Fruit fly (Drosophila melanogaster) whole organism, embryonic: ENCODE data around the gene CG3339.

Experiments used
- BEAF-32 ChIP-seq: fragments of 200-800 bp; sonication (Bioruptor generic); optimal IDR thresholded peaks from 3 replicates; lab custom pipeline; 2017; ENCODE audit warnings: missing biosample characterization, missing genetic modification characterization, mild to moderate bottlenecking, moderate library complexity, missing genetic modification reagents
- Blimp-1 ChIP-seq: fragments of 200-800 bp; sonication (Bioruptor generic); optimal IDR thresholded peaks from 3 replicates; lab custom pipeline; 2018; ENCODE audit warnings: missing biosample characterization, missing genetic modification characterization, mild to moderate bottlenecking, moderate library complexity, missing genetic modification reagents
- CG10543 ChIP-seq: fragments of 200-800 bp; sonication (Bioruptor generic); optimal IDR thresholded peaks from 3 replicates; lab custom pipeline; 2017; ENCODE audit warnings: missing biosample characterization, mild to moderate bottlenecking, missing genetic modification characterization, moderate library complexity
- CG17186 ChIP-seq: fragments of 200-800 bp; sonication (Bioruptor generic); optimal IDR thresholded peaks from 3 replicates; lab custom pipeline; 2017; ENCODE audit warnings: missing biosample characterization, missing genetic modification reagents, missing genetic modification characterization
- CG2116 ChIP-seq: fragments of 200-800 bp; sonication (Bioruptor generic); optimal IDR thresholded peaks from 3 replicates; lab custom pipeline; 2018; ENCODE audit warnings: missing biosample characterization, mild to moderate bottlenecking, missing genetic modification characterization
- CG31224 ChIP-seq: fragments of 200-800 bp; sonication (Bioruptor generic); IDR thresholded peaks from 2 replicates; pipeline ENCODE4 v1.3.6; 2022; ENCODE audit warnings: missing biosample characterization, missing genetic modification characterization
- CG31388 ChIP-seq: fragments of 200-800 bp; sonication (Bioruptor generic); optimal IDR thresholded peaks from 2 replicates; lab custom pipeline; 2016; ENCODE audit warnings: missing biosample characterization, missing genetic modification characterization
- CG3281 ChIP-seq: fragments of 200-800 bp; sonication (Bioruptor generic); optimal IDR thresholded peaks from 3 replicates; lab custom pipeline; 2017; ENCODE audit warnings: missing biosample characterization, mild to moderate bottlenecking, missing genetic modification characterization
- CG34224 ChIP-seq: fragments of 200-800 bp; sonication (Bioruptor generic); IDR thresholded peaks from 3 replicates; pipeline ENCODE4 v1.3.6; 2022; ENCODE audit warnings: missing biosample characterization, missing genetic modification characterization; ENCODE audit not compliant: partially characterized antibody
- CG3847 ChIP-seq: fragments of 200-800 bp; sonication (Bioruptor generic); IDR thresholded peaks from 2 replicates; pipeline ENCODE4 v1.3.6; 2022; ENCODE audit warnings: missing biosample characterization, missing genetic modification characterization
- CG3995 ChIP-seq: fragments of 200-800 bp; sonication (Bioruptor generic); optimal IDR thresholded peaks from 3 replicates; lab custom pipeline; 2016; ENCODE audit warnings: missing biosample characterization, missing genetic modification characterization
- CG6791 ChIP-seq: fragments of 200-800 bp; sonication (Bioruptor generic); IDR thresholded peaks from 3 replicates; pipeline ENCODE4 v1.3.6; 2022; ENCODE audit warnings: missing biosample characterization, missing genetic modification characterization; ENCODE audit not compliant: partially characterized antibody
- CG8478 ChIP-seq: fragments of >200 bp; optimal IDR thresholded peaks from 2 replicates; lab custom pipeline; 2018
- CrebB ChIP-seq: fragments of 200-800 bp; sonication (Bioruptor generic); optimal IDR thresholded peaks from 3 replicates; lab custom pipeline; 2018; ENCODE audit warnings: missing biosample characterization, mild to moderate bottlenecking, missing genetic modification characterization
- Dp ChIP-seq: fragments of 200-800 bp; sonication (Bioruptor generic); optimal IDR thresholded peaks from 2 replicates; lab custom pipeline; 2018; ENCODE audit warnings: missing biosample characterization, mild to moderate bottlenecking, missing genetic modification characterization, moderate library complexity
- Dref ChIP-seq: fragments of 200-800 bp; sonication (Bioruptor generic); IDR thresholded peaks from 2 replicates; pipeline ENCODE4 v1.3.6; 2022; ENCODE audit warnings: missing biosample characterization, missing genetic modification characterization
- Drgx ChIP-seq: fragments of 200-800 bp; sonication (Bioruptor generic); IDR thresholded peaks from 2 replicates; pipeline ENCODE4 v1.3.6; 2022; ENCODE audit warnings: missing biosample characterization, missing genetic modification characterization
- Elba2 ChIP-seq: fragments of 200-800 bp; sonication (Bioruptor generic); optimal IDR thresholded peaks from 3 replicates; lab custom pipeline; 2016; ENCODE audit warnings: missing biosample characterization, missing genetic modification characterization
- HmgD ChIP-seq: fragments of 200-800 bp; sonication (Bioruptor generic); optimal IDR thresholded peaks from 3 replicates; lab custom pipeline; 2016; ENCODE audit warnings: missing biosample characterization, missing genetic modification characterization
- Kr ChIP-seq: fragments of 200-800 bp; sonication (Bioruptor generic); optimal IDR thresholded peaks from 2 replicates; lab custom pipeline; 2017; ENCODE audit warnings: missing biosample characterization, mild to moderate bottlenecking, missing genetic modification characterization
- Lpt ChIP-seq: fragments of >200 bp; optimal IDR thresholded peaks from 2 replicates; lab custom pipeline; 2018; ENCODE audit warnings: missing biosample characterization, missing genetic modification characterization
- Myb ChIP-seq: fragments of 200-800 bp; sonication (Bioruptor generic); optimal IDR thresholded peaks from 2 replicates; lab custom pipeline; 2016; ENCODE audit warnings: missing biosample characterization, missing genetic modification characterization
- Nf-YB ChIP-seq: fragments of 200-800 bp; sonication (Bioruptor generic); optimal IDR thresholded peaks from 3 replicates; lab custom pipeline; 2019; ENCODE audit warnings: missing biosample characterization, mild to moderate bottlenecking, missing genetic modification characterization, moderate library complexity
- Nf-YC ChIP-seq: fragments of 200-800 bp; optimal IDR thresholded peaks from 3 replicates; lab custom pipeline; 2019; ENCODE audit warnings: missing biosample characterization, mild to moderate bottlenecking, missing genetic modification characterization, moderate library complexity
- Oaz ChIP-seq: fragments of 200-800 bp; sonication (Bioruptor generic); IDR thresholded peaks from 2 replicates; pipeline ENCODE4 v1.3.6; 2022; ENCODE audit warnings: missing biosample characterization, missing genetic modification characterization
- Sin3A ChIP-seq: fragments of >200 bp; optimal IDR thresholded peaks from 2 replicates; lab custom pipeline; 2018
- Spps ChIP-seq: fragments of 200-800 bp; sonication (Bioruptor generic); optimal IDR thresholded peaks from 2 replicates; lab custom pipeline; 2018; ENCODE audit warnings: missing biosample characterization, mild to moderate bottlenecking, missing genetic modification characterization
- Sry-δ ChIP-seq: fragments of 200-800 bp; sonication (Bioruptor generic); optimal IDR thresholded peaks from 2 replicates; lab custom pipeline; 2016; ENCODE audit warnings: missing biosample characterization, missing genetic modification characterization
- abd-A ChIP-seq: fragments of 200-800 bp; sonication (Bioruptor generic); optimal IDR thresholded peaks from 3 replicates; lab custom pipeline; 2019; ENCODE audit warnings: missing biosample characterization, mild to moderate bottlenecking, missing genetic modification characterization, moderate library complexity
- ato ChIP-seq: fragments of 200-800 bp; sonication (Bioruptor generic); IDR thresholded peaks from 2 replicates; pipeline ENCODE4 v1.3.6; 2022; ENCODE audit warnings: missing biosample characterization, missing genetic modification characterization; ENCODE audit not compliant: partially characterized antibody
- cg ChIP-seq: fragments of 200-800 bp; sonication (Bioruptor generic); optimal IDR thresholded peaks from 3 replicates; lab custom pipeline; 2019; ENCODE audit warnings: missing biosample characterization, mild to moderate bottlenecking, missing genetic modification characterization, moderate library complexity
- chif ChIP-seq, 2 experiments: fragments of 200-800 bp; sonication (Bioruptor generic); optimal IDR thresholded peaks; 3 replicates each; lab custom pipeline; 2016; ENCODE audit warnings: missing biosample characterization in 2 of 2, missing genetic modification characterization in 2 of 2
- chinmo ChIP-seq: fragments of 200-800 bp; sonication (Bioruptor generic); IDR thresholded peaks from 4 replicates; pipeline ENCODE4 v1.3.6; 2022; ENCODE audit warnings: missing biosample characterization, missing genetic modification characterization; ENCODE audit not compliant: partially characterized antibody
- ci ChIP-seq: fragments of 200-800 bp; sonication (Bioruptor generic); IDR thresholded peaks from 3 replicates; pipeline ENCODE4 v1.3.6; 2022; ENCODE audit warnings: missing biosample characterization, missing genetic modification characterization
- crol ChIP-seq: fragments of 200-800 bp; sonication (Bioruptor generic); IDR thresholded peaks from 2 replicates; pipeline ENCODE4 v1.3.6; 2022; ENCODE audit warnings: missing biosample characterization, missing genetic modification characterization
- emc ChIP-seq: fragments of 200-800 bp; sonication (Bioruptor generic); optimal IDR thresholded peaks from 2 replicates; lab custom pipeline; 2016; ENCODE audit warnings: missing biosample characterization, missing genetic modification characterization
- hbn ChIP-seq: fragments of 200-800 bp; sonication (Bioruptor generic); IDR thresholded peaks from 2 replicates; pipeline ENCODE4 v1.3.6; 2022; ENCODE audit warnings: missing biosample characterization, missing genetic modification characterization; ENCODE audit not compliant: partially characterized antibody
- kay ChIP-seq: fragments of 200-800 bp; sonication (Bioruptor generic); optimal IDR thresholded peaks from 2 replicates; lab custom pipeline; 2016; ENCODE audit warnings: missing biosample characterization, missing genetic modification characterization
- ken ChIP-seq: fragments of 200-800 bp; sonication (Bioruptor generic); IDR thresholded peaks from 3 replicates; pipeline ENCODE4 v1.3.6; 2022; ENCODE audit warnings: missing biosample characterization, missing genetic modification characterization
- nmo ChIP-seq: fragments of 200-800 bp; sonication (Bioruptor generic); optimal IDR thresholded peaks from 2 replicates; lab custom pipeline; 2018; ENCODE audit warnings: missing biosample characterization, mild to moderate bottlenecking, missing genetic modification characterization, moderate library complexity
- p53 ChIP-seq: fragments of 200-800 bp; sonication (Bioruptor generic); optimal IDR thresholded peaks from 2 replicates; lab custom pipeline; 2016; ENCODE audit warnings: missing biosample characterization, missing genetic modification characterization
- pros ChIP-seq: fragments of 200-800 bp; sonication (Bioruptor generic); optimal IDR thresholded peaks from 3 replicates; lab custom pipeline; 2019; ENCODE audit warnings: missing biosample characterization, mild to moderate bottlenecking, missing genetic modification characterization, moderate library complexity
- psq ChIP-seq: fragments of 200-800 bp; sonication (Bioruptor generic); optimal IDR thresholded peaks from 2 replicates; lab custom pipeline; 2017; ENCODE audit warnings: missing biosample characterization, missing genetic modification characterization
- pzg ChIP-seq: fragments of 200-800 bp; sonication (Bioruptor generic); optimal IDR thresholded peaks from 3 replicates; lab custom pipeline; 2018; ENCODE audit warnings: missing biosample characterization, mild to moderate bottlenecking, missing genetic modification characterization, moderate library complexity
- rib ChIP-seq: fragments of 200-800 bp; sonication (Bioruptor generic); IDR thresholded peaks from 2 replicates; pipeline ENCODE4 v1.3.6; 2022; ENCODE audit warnings: missing biosample characterization, missing genetic modification characterization
- sens ChIP-seq: fragments of 200-800 bp; sonication (Bioruptor generic); peaks from one replicate; lab custom pipeline; 2016; ENCODE audit warnings: missing biosample characterization, missing genetic modification characterization
- shn ChIP-seq: fragments of 200-800 bp; sonication (Bioruptor generic); optimal IDR thresholded peaks from 3 replicates; lab custom pipeline; 2016; ENCODE audit warnings: missing biosample characterization, missing genetic modification characterization
- slbo ChIP-seq: fragments of 200-800 bp; sonication (Bioruptor generic); IDR thresholded peaks from 2 replicates; pipeline ENCODE4 v1.3.6; 2022; ENCODE audit warnings: missing biosample characterization, missing genetic modification characterization
- tgo ChIP-seq: fragments of 200-800 bp; sonication (Bioruptor generic); IDR thresholded peaks from 3 replicates; pipeline ENCODE4 v1.3.6; 2022; ENCODE audit warnings: missing biosample characterization, missing genetic modification characterization
- tio ChIP-seq: fragments of 200-800 bp; sonication (Bioruptor generic); optimal IDR thresholded peaks from 2 replicates; lab custom pipeline; 2017; ENCODE audit warnings: missing biosample characterization, missing genetic modification characterization, inconsistent platforms

The CG3339 gene

dm6 chr3R:27246264-27246663 is 75.9 kb downstream of the CG3339 start (continued):
- peak; percentile 43; the same call in 1 of the 2 replicates for TF ChIP-seq Drgx (GFP tag; lab: Robert Waterston, UW)
- no peak for TF ChIP-seq ken (GFP tag; lab: Robert Waterston, UW)
- TF ChIP-seq Spps = peak; percentile 76
- no peak for TF ChIP-seq CG6791 (GFP tag; lab: Robert Waterston, UW)
- peak; percentile 71 for TF ChIP-seq Nf-YB (GFP tag; lab: Kevin White, UChicago)
- no peak for TF ChIP-seq emc
- TF ChIP-seq, all 482 proteins: peak for 224

dm6 chr3R:27245401-27245757 is 76.7 kb downstream of the CG3339 start:
- TF ChIP-seq pzg (peak; percentile 10), Lpt (no peak), tio (GFP tag; lab: Kevin White, UChicago) (no peak), tgo (GFP tag; lab: Robert Waterston, UW) (0 out of 3 replicates have a peak, but pooled peaks have one; percentile 19), Nf-YC (tag; lab: Kevin White, UChicago) (peak; percentile 50), Blimp-1 (GFP tag; lab: Kevin White, UChicago) (peak; percentile 8), CG31224 (GFP tag; lab: Robert Waterston, UW) (no peak), sens (GFP tag; lab: Kevin White, UChicago) (no peak), ato (GFP tag; lab: Robert Waterston, UW) (0 out of 2 replicates have a peak, but pooled peaks have one; percentile 4), CG3995 (no peak), psq (GFP tag; lab: Kevin White, UChicago) (no peak), Sry-δ (peak; percentile 16), shn (GFP tag; lab: Kevin White, UChicago) (peak; percentile 49), CG34224 (GFP tag; lab: Robert Waterston, UW) (0 out of 3 replicates have a peak, but pooled peaks have one; percentile 33), kay (peak; percentile 38), cg (GFP tag; lab: Kevin White, UChicago) (peak; percentile 70), rib (GFP tag; lab: Robert Waterston, UW) (0 out of 2 replicates have a peak, but pooled peaks have one; percentile 13), CG8478 (lab: Kevin White, UChicago) (peak; percentile 91), CG17186 (GFP tag; lab: Kevin White, UChicago) (peak; percentile 8), abd-A (tag; lab: Kevin White, UChicago) (peak; percentile 26), slbo (GFP tag; lab: Robert Waterston, UW) (no peak), Elba2 (peak; percentile 39), Kr (GFP tag; lab: Kevin White, UChicago) (no peak), pros (peak; percentile 13), Dp (GFP tag; lab: Kevin White, UChicago) (peak; percentile 16), crol (peak; percentile 73), Oaz (GFP tag; lab: Robert Waterston, UW) (no peak), hbn (GFP tag; lab: Robert Waterston, UW) (no peak), Nf-YB (GFP tag; lab: Kevin White, UChicago) (peak; percentile 27), CG3847 (GFP tag; lab: Robert Waterston, UW) (no peak), CG10543 (GFP tag; lab: Kevin White, UChicago) (peak; percentile 33), Dref (GFP tag; lab: Robert Waterston, UW) (no peak), chinmo (GFP tag; lab: Robert Waterston, UW) (peak; percentile 89; the same call in 3 of the 4 replicates), BEAF-32 (GFP tag; lab: Kevin White, UChicago) (peak; percentile 15), CG31388 (GFP tag; lab: Kevin White, UChicago) (no peak), CG3281 (GFP tag; lab: Kevin White, UChicago) (peak; percentile 5), CrebB (tag; lab: Kevin White, UChicago) (peak; percentile 17), p53 (no peak), Myb (GFP tag; lab: Kevin White, UChicago) (peak; percentile 47), HmgD (GFP tag; lab: Kevin White, UChicago) (no peak), chif (GFP tag; optimal IDR thresholded peaks at IDR 0.05; lab: Kevin White, UChicago) (peak in 1 of 2 experiments; percentile 17), Sin3A (lab: Kevin White, UChicago) (peak; percentile 0), CG2116 (no peak), nmo (GFP tag; lab: Kevin White, UChicago) (peak; percentile 10), ci (peak; percentile 52; the same call in 1 of the 3 replicates)
